Worm (Caenorhabditis elegans) whole organism, young adult: ENCODE data around the gene Y62F5A.10.

Experiments used
- D2030.7 ChIP-seq: fragments of 200-800 bp; sonication (Bioruptor generic); IDR thresholded peaks from 2 replicates; pipeline ENCODE4 v1.3.6; 2022; ENCODE audit warnings: missing genetic modification reagents, missing genetic modification characterization, missing compliant biosample characterization
- F22D6.2 ChIP-seq: sonication (generic microtip); optimal IDR thresholded peaks from 2 replicates; lab custom pipeline; 2016; ENCODE audit warnings: mild to moderate bottlenecking, missing genetic modification characterization, missing compliant biosample characterization
- F23B12.7 ChIP-seq: sonication (generic microtip); optimal IDR thresholded peaks from 2 replicates; lab custom pipeline; 2017; ENCODE audit warnings: missing genetic modification characterization, mild to moderate bottlenecking, missing compliant biosample characterization, antibody characterized with exemption, moderate library complexity; ENCODE audit not compliant: insufficient read depth
- F52B5.7 ChIP-seq: sonication (generic microtip); optimal IDR thresholded peaks from 2 replicates; lab custom pipeline; 2016; ENCODE audit warnings: mild to moderate bottlenecking, missing genetic modification characterization, missing compliant biosample characterization
- F55B11.4 ChIP-seq: sonication (generic microtip); optimal IDR thresholded peaks from 2 replicates; lab custom pipeline; 2016; ENCODE audit warnings: missing compliant biosample characterization, missing genetic modification characterization, borderline replicate concordance; ENCODE audit not compliant: insufficient read depth
- T07F8.4 ChIP-seq: sonication (generic microtip); optimal IDR thresholded peaks from 2 replicates; lab custom pipeline; 2016; ENCODE audit warnings: mild to moderate bottlenecking, missing genetic modification characterization, moderate library complexity, missing compliant biosample characterization
- T26A5.8 ChIP-seq: sonication (generic microtip); optimal IDR thresholded peaks from 2 replicates; lab custom pipeline; 2016; ENCODE audit warnings: missing genetic modification characterization, missing compliant biosample characterization
- Y53F4B.3 ChIP-seq: fragments of 200-800 bp; sonication (Bioruptor generic); IDR thresholded peaks from 2 replicates; pipeline ENCODE4 v1.3.6; 2022; ENCODE audit warnings: missing genetic modification reagents, missing genetic modification characterization, missing compliant biosample characterization
- Y95B8A.8 ChIP-seq: fragments of 200-800 bp; sonication (Bioruptor generic); IDR thresholded peaks from 2 replicates; pipeline ENCODE4 v1.3.6; 2022; ENCODE audit warnings: missing genetic modification reagents, missing genetic modification characterization, missing compliant biosample characterization
- akir-1 ChIP-seq: fragments of 200-800 bp; sonication (Bioruptor generic); optimal IDR thresholded peaks from 2 replicates; lab custom pipeline; 2018; ENCODE audit warnings: mild to moderate bottlenecking, missing genetic modification characterization, moderate library complexity, missing compliant biosample characterization
- ama-1 ChIP-seq, 3 experiments: fragments of 150-350 bp in 1 of 3; sonication (generic microtip) in 2 of 3; optimal IDR thresholded peaks; 2 replicates each; lab custom pipeline; 2014 to 2018; ENCODE audit warnings: missing biosample characterization in 2 of 3, missing genetic modification characterization in 2 of 3, missing genetic modification reagents in 2 of 3
- aptf-3 ChIP-seq: fragments of 200-800 bp; sonication (Bioruptor generic); IDR thresholded peaks from 2 replicates; pipeline ENCODE4 v1.3.6; 2022; ENCODE audit warnings: missing genetic modification characterization, missing compliant biosample characterization
- atf-7 ChIP-seq: sonication (generic microtip); optimal IDR thresholded peaks from 2 replicates; lab custom pipeline; 2017; ENCODE audit warnings: mild to moderate bottlenecking, missing genetic modification characterization, missing compliant biosample characterization
- athp-1 ChIP-seq: sonication (generic microtip); optimal IDR thresholded peaks from 2 replicates; lab custom pipeline; 2017; ENCODE audit warnings: mild to moderate bottlenecking, missing genetic modification characterization, missing compliant biosample characterization
- attf-3 ChIP-seq: fragments of 200-800 bp; sonication (Bioruptor generic); conservative IDR thresholded peaks from 2 replicates; pipeline ENCODE4 v1.3.6; 2022; ENCODE audit warnings: missing genetic modification reagents, missing genetic modification characterization, missing compliant biosample characterization
- attf-5 ChIP-seq: fragments of 200-800 bp; sonication (Bioruptor generic); optimal IDR thresholded peaks from 2 replicates; lab custom pipeline; 2018; ENCODE audit warnings: mild to moderate bottlenecking, missing genetic modification characterization, missing compliant biosample characterization
- bed-1 ChIP-seq: fragments of 200-800 bp; sonication (Bioruptor generic); IDR thresholded peaks from 2 replicates; pipeline ENCODE4 v1.3.6; 2022; ENCODE audit warnings: missing genetic modification reagents, missing genetic modification characterization, missing compliant biosample characterization
- ceh-27 ChIP-seq: fragments of 200-800 bp; sonication (Bioruptor generic); optimal IDR thresholded peaks from 2 replicates; lab custom pipeline; 2018; ENCODE audit warnings: mild to moderate bottlenecking, missing genetic modification characterization, moderate library complexity, missing compliant biosample characterization
- ceh-40 ChIP-seq: fragments of 200-800 bp; sonication (Bioruptor generic); IDR thresholded peaks from 2 replicates; pipeline ENCODE4 v1.3.6; 2022; ENCODE audit warnings: missing genetic modification characterization, missing compliant biosample characterization
- ceh-91 ChIP-seq: fragments of 200-800 bp; sonication (Bioruptor generic); IDR thresholded peaks from 2 replicates; pipeline ENCODE4 v1.3.6; 2022; ENCODE audit warnings: missing genetic modification reagents, missing genetic modification characterization, missing compliant biosample characterization
- die-1 ChIP-seq: sonication (generic microtip); optimal IDR thresholded peaks from 2 replicates; lab custom pipeline; 2016; ENCODE audit warnings: missing genotype, mild to moderate bottlenecking, missing genetic modification characterization, missing compliant biosample characterization
- dpff-1 ChIP-seq: sonication (generic microtip); optimal IDR thresholded peaks from 2 replicates; lab custom pipeline; 2017; ENCODE audit warnings: mild to moderate bottlenecking, missing genetic modification characterization, missing compliant biosample characterization
- dpl-1 ChIP-seq: fragments of 150-350 bp; optimal IDR thresholded peaks from 2 replicates; lab custom pipeline; 2014; ENCODE audit warnings: missing biosample characterization, missing genetic modification reagents, missing genetic modification characterization
- egl-18 ChIP-seq: fragments of 200-800 bp; sonication (Bioruptor generic); IDR thresholded peaks from 2 replicates; pipeline ENCODE4 v1.3.6; 2022; ENCODE audit warnings: missing genetic modification reagents, missing genetic modification characterization, missing compliant biosample characterization
- egl-44 ChIP-seq: fragments of 200-800 bp; sonication (Bioruptor generic); IDR thresholded peaks from 2 replicates; pipeline ENCODE4 v1.3.6; 2022; ENCODE audit warnings: missing genetic modification reagents, missing genetic modification characterization, missing compliant biosample characterization
- fkh-3 ChIP-seq: sonication (generic microtip); optimal IDR thresholded peaks from 2 replicates; lab custom pipeline; 2016; ENCODE audit warnings: mild to moderate bottlenecking, missing genetic modification characterization, missing compliant biosample characterization
- gei-17 ChIP-seq: fragments of 200-800 bp; sonication (Bioruptor generic); optimal IDR thresholded peaks from 2 replicates; lab custom pipeline; 2018; ENCODE audit warnings: mild to moderate bottlenecking, missing genetic modification characterization, missing compliant biosample characterization
- him-1 ChIP-seq: sonication (generic microtip); optimal IDR thresholded peaks from 2 replicates; lab custom pipeline; 2016; ENCODE audit warnings: missing genotype, missing genetic modification reagents, missing genetic modification characterization, missing compliant biosample characterization
- hmg-1.2 ChIP-seq: fragments of 200-800 bp; sonication (Bioruptor generic); IDR thresholded peaks from 2 replicates; pipeline ENCODE4 v1.3.6; 2022; ENCODE audit warnings: missing genetic modification reagents, missing genetic modification characterization, missing compliant biosample characterization
- hsf-1 ChIP-seq: fragments of 200-800 bp; sonication (Bioruptor generic); IDR thresholded peaks from 2 replicates; pipeline ENCODE4 v1.3.6; 2022; ENCODE audit warnings: missing genetic modification reagents, missing genetic modification characterization, missing compliant biosample characterization
- lin-26 ChIP-seq: fragments of 200-800 bp; sonication (Bioruptor generic); IDR thresholded peaks from 2 replicates; pipeline ENCODE4 v1.3.6; 2022; ENCODE audit warnings: missing genetic modification reagents, missing genetic modification characterization, missing compliant biosample characterization
- lin-54 ChIP-seq: fragments of 200-800 bp; sonication (Bioruptor generic); optimal IDR thresholded peaks from 2 replicates; lab custom pipeline; 2018; ENCODE audit warnings: mild to moderate bottlenecking, missing genetic modification characterization, missing compliant biosample characterization
- lsy-27 ChIP-seq: sonication (generic microtip); optimal IDR thresholded peaks from 2 replicates; lab custom pipeline; 2017; ENCODE audit warnings: missing genetic modification characterization, mild to moderate bottlenecking, missing compliant biosample characterization, antibody characterized with exemption, missing genotype, borderline replicate concordance; ENCODE audit not compliant: insufficient read depth
- mes-4 ChIP-seq: sonication (generic microtip); optimal IDR thresholded peaks from 2 replicates; lab custom pipeline; 2016; ENCODE audit warnings: missing genotype, missing genetic modification characterization, missing compliant biosample characterization
- nfya-1 ChIP-seq: sonication (generic microtip); optimal IDR thresholded peaks from 2 replicates; lab custom pipeline; 2017; ENCODE audit warnings: antibody characterized with exemption, missing compliant biosample characterization, missing genetic modification characterization, borderline replicate concordance; ENCODE audit not compliant: insufficient read depth
- nfya-2 ChIP-seq: fragments of 200-800 bp; sonication (Bioruptor generic); IDR thresholded peaks from 2 replicates; pipeline ENCODE4 v1.3.6; 2022; ENCODE audit warnings: missing genetic modification reagents, missing genetic modification characterization, missing compliant biosample characterization
- nfyb-1 ChIP-seq: fragments of 200-800 bp; sonication (Bioruptor generic); IDR thresholded peaks from 2 replicates; pipeline ENCODE4 v1.3.6; 2022; ENCODE audit warnings: missing genetic modification reagents, missing genetic modification characterization, missing compliant biosample characterization
- nhr-27 ChIP-seq: fragments of 200-800 bp; sonication (Bioruptor generic); optimal IDR thresholded peaks from 2 replicates; lab custom pipeline; 2018; ENCODE audit warnings: mild to moderate bottlenecking, missing genetic modification characterization, moderate library complexity, missing compliant biosample characterization
- nhr-90 ChIP-seq: sonication (generic microtip); optimal IDR thresholded peaks from 2 replicates; lab custom pipeline; 2016; ENCODE audit warnings: missing genotype, mild to moderate bottlenecking, missing genetic modification characterization, missing compliant biosample characterization
- rcor-1 ChIP-seq: fragments of 200-800 bp; sonication (Bioruptor generic); IDR thresholded peaks from 2 replicates; pipeline ENCODE4 v1.3.6; 2022; ENCODE audit warnings: missing genetic modification reagents, missing genetic modification characterization, missing compliant biosample characterization
- rpc-1 ChIP-seq, 2 experiments: fragments of 150-350 bp in 1 of 2; sonication (generic microtip) in 1 of 2; optimal IDR thresholded peaks; 2 replicates each; lab custom pipeline; 2014 to 2018; ENCODE audit warnings: missing biosample characterization in 1 of 2, missing genetic modification characterization in 1 of 2, missing genetic modification reagents in 1 of 2, missing genotype in 1 of 2
- sea-2 ChIP-seq: fragments of 200-800 bp; sonication (Bioruptor generic); IDR thresholded peaks from 2 replicates; pipeline ENCODE4 v1.3.6; 2022; ENCODE audit warnings: missing genetic modification characterization, missing compliant biosample characterization
- snpc-1.1 ChIP-seq: sonication (generic microtip); optimal IDR thresholded peaks from 2 replicates; lab custom pipeline; 2017; ENCODE audit warnings: missing genetic modification characterization, mild to moderate bottlenecking, missing compliant biosample characterization, antibody characterized with exemption, moderate library complexity, missing genotype, missing genetic modification reagents; ENCODE audit not compliant: insufficient read depth
- snpc-1.3 ChIP-seq: sonication (generic microtip); optimal IDR thresholded peaks from 2 replicates; lab custom pipeline; 2017; ENCODE audit warnings: missing genetic modification characterization, mild to moderate bottlenecking, missing compliant biosample characterization, antibody characterized with exemption, moderate library complexity, missing genotype, missing genetic modification reagents; ENCODE audit not compliant: insufficient read depth
- somi-1 ChIP-seq: fragments of 200-800 bp; sonication (Bioruptor generic); optimal IDR thresholded peaks from 2 replicates; lab custom pipeline; 2018; ENCODE audit warnings: mild to moderate bottlenecking, missing genetic modification characterization, missing compliant biosample characterization
- tlf-1 ChIP-seq: fragments of 200-800 bp; sonication (Bioruptor generic); optimal IDR thresholded peaks from 2 replicates; lab custom pipeline; 2018; ENCODE audit warnings: mild to moderate bottlenecking, missing genetic modification characterization, missing compliant biosample characterization

Y62F5A.10 gene

ce11 chrII:11545299-11545951 lies 24.0 kb downstream of the Y62F5A.10 start, which contains the start of gene dnj-13 (continued):
- no peak for TF ChIP-seq F55B11.4 (tag; lab: Kevin White, UChicago)
- peak; percentile 79 for TF ChIP-seq hmg-1.2 (GFP tag; lab: Robert Waterston, UW)
- peak; percentile 55 for TF ChIP-seq T26A5.8
- TF ChIP-seq ceh-27 (GFP tag; lab: Kevin White, UChicago) = peak; percentile 97
- peak; percentile 95 for TF ChIP-seq F52B5.7 (tag; lab: Kevin White, UChicago)
- TF ChIP-seq athp-1 = peak; percentile 97
- peak; percentile 93 for TF ChIP-seq lin-54 (GFP tag; lab: Kevin White, UChicago)
- TF ChIP-seq him-1 (tag; lab: Kevin White, UChicago) = no peak
- TF ChIP-seq nhr-27 = peak; percentile 93
- TF ChIP-seq egl-44 (GFP tag; lab: Robert Waterston, UW) = peak; percentile 89
- TF ChIP-seq dpl-1 (GFP tag; lab: Kevin White, UChicago) = peak; percentile 6
- TF ChIP-seq lin-26 (GFP tag; lab: Robert Waterston, UW) = peak; percentile 75
- peak; percentile 89; the same call in 1 of the 2 replicates for TF ChIP-seq aptf-3 (GFP tag; lab: Robert Waterston, UW)
- peak; percentile 94 for TF ChIP-seq rcor-1 (GFP tag; lab: Robert Waterston, UW)
- peak; percentile 89 for TF ChIP-seq akir-1 (GFP tag; lab: Kevin White, UChicago)
- peak; percentile 86 for TF ChIP-seq gei-17 (GFP tag; lab: Kevin White, UChicago)
- peak; percentile 96 for TF ChIP-seq tlf-1 (GFP tag; lab: Kevin White, UChicago)
- no peak for TF ChIP-seq mes-4 (tag; lab: Kevin White, UChicago)
- TF ChIP-seq nhr-90 (tag; lab: Kevin White, UChicago) = peak; percentile 49
- peak; percentile 36; the same call in 1 of the 2 replicates for TF ChIP-seq Y53F4B.3 (GFP tag; lab: Robert Waterston, UW)
- peak; percentile 81 for TF ChIP-seq F22D6.2
- TF ChIP-seq F23B12.7 (tag; lab: Kevin White, UChicago) = peak; percentile 87
- TF ChIP-seq snpc-1.3 = peak; percentile 67
- TF ChIP-seq sea-2 = peak; percentile 88
- peak; percentile 86 for TF ChIP-seq ceh-40
- TF ChIP-seq ceh-91 (GFP tag; lab: Robert Waterston, UW) = peak; percentile 83
- peak; percentile 70 for TF ChIP-seq ama-1 (optimal IDR thresholded peaks at IDR 0.05; lab: Kevin White, UChicago)
- TF ChIP-seq ama-1 (GFP tag; optimal IDR thresholded peaks at IDR 0.05; lab: Kevin White, UChicago) = peak in 1 of 2 experiments; percentile 28
- TF ChIP-seq somi-1 = peak; percentile 90
- peak; percentile 92 for TF ChIP-seq egl-18
- TF ChIP-seq snpc-1.1 (tag; lab: Kevin White, UChicago) = no peak
- TF ChIP-seq T07F8.4 (tag; lab: Kevin White, UChicago) = no peak
- TF ChIP-seq fkh-3 = peak; percentile 76
- no peak for TF ChIP-seq lsy-27
- TF ChIP-seq attf-3 (GFP tag; lab: Robert Waterston, UW) = peak; percentile 80
- TF ChIP-seq nfya-1 (tag; lab: Kevin White, UChicago) = no peak
- peak; percentile 96 for TF ChIP-seq atf-7
- peak; percentile 95 for TF ChIP-seq Y95B8A.8 (GFP tag; lab: Robert Waterston, UW)
- peak; percentile 100 for TF ChIP-seq hsf-1 (GFP tag; lab: Robert Waterston, UW)
- no peak for TF ChIP-seq bed-1
- TF ChIP-seq dpff-1 (tag; lab: Kevin White, UChicago) = peak; percentile 58
- peak; percentile 52 for TF ChIP-seq die-1 (tag; lab: Kevin White, UChicago)
- TF ChIP-seq nfya-2 (GFP tag; lab: Robert Waterston, UW) = no peak
- peak; percentile 79 for TF ChIP-seq rpc-1 (optimal IDR thresholded peaks at IDR 0.05; lab: Kevin White, UChicago)
- TF ChIP-seq rpc-1 (tag; optimal IDR thresholded peaks at IDR 0.05; lab: Kevin White, UChicago) = no peak
- TF ChIP-seq D2030.7 (GFP tag; lab: Robert Waterston, UW) = peak; percentile 92
- TF ChIP-seq nfyb-1 (GFP tag; lab: Robert Waterston, UW) = peak; percentile 97
- peak; percentile 85 for TF ChIP-seq attf-5 (GFP tag; lab: Kevin White, UChicago)
